Worm (Caenorhabditis elegans) whole organism, L4 larva: ENCODE measurements around the gene dac-1.
A peak's percentile ranks its signal among the peaks of the same experiment; 100 is the strongest.

Experiments used
- T20F7.1 ChIP-seq: fragments of 200-800 bp; sonication (Bioruptor generic); optimal IDR thresholded peaks from 2 replicates; lab custom pipeline; 2018; ENCODE audit warnings: mild to moderate bottlenecking, missing genetic modification characterization, missing compliant biosample characterization
- T26A8.4 ChIP-seq: fragments of 200-800 bp; sonication (Bioruptor generic); IDR thresholded peaks from 2 replicates; pipeline ENCODE4 v1.3.6; 2022; ENCODE audit warnings: missing genetic modification characterization, missing compliant biosample characterization
- Y75B8A.6 ChIP-seq: fragments of 200-800 bp; sonication (Bioruptor generic); IDR thresholded peaks from 2 replicates; pipeline ENCODE4 v1.3.6; 2022; ENCODE audit warnings: missing genetic modification reagents, missing genetic modification characterization, missing compliant biosample characterization
- aha-1 ChIP-seq: fragments of 150-350 bp; peaks from one replicate; lab custom pipeline; 2014; ENCODE audit warnings: missing biosample characterization, missing genetic modification characterization
- ama-1 ChIP-seq: fragments of 150-350 bp; optimal IDR thresholded peaks from 2 replicates; lab custom pipeline; 2014; ENCODE audit warnings: inconsistent platforms, mixed read lengths
- ceh-44 ChIP-seq: fragments of 200-800 bp; sonication (Bioruptor generic); IDR thresholded peaks from 2 replicates; pipeline ENCODE4 v1.3.6; 2022; ENCODE audit warnings: missing genetic modification reagents, missing genetic modification characterization, missing compliant biosample characterization
- ctbp-1 ChIP-seq: fragments of 200-800 bp; sonication (Bioruptor generic); IDR thresholded peaks from 2 replicates; pipeline ENCODE4 v1.3.6; 2022; ENCODE audit warnings: missing genetic modification reagents, missing genetic modification characterization, missing compliant biosample characterization
- daf-16 ChIP-seq, 3 experiments: sonication (generic microtip); optimal IDR thresholded peaks; 2 replicates each; lab custom pipeline; 2016 to 2017; ENCODE audit warnings: missing genetic modification characterization in 3 of 3, missing genetic modification reagents in 3 of 3, mild to moderate bottlenecking in 2 of 3, missing compliant biosample characterization in 2 of 3, missing biosample characterization in 1 of 3, moderate library complexity in 1 of 3
- daf-19 ChIP-seq: fragments of 200-800 bp; sonication (Bioruptor generic); conservative IDR thresholded peaks from 2 replicates; pipeline ENCODE4 v1.3.6; 2022; ENCODE audit warnings: missing genetic modification characterization, missing compliant biosample characterization
- daf-8 ChIP-seq: fragments of 200-800 bp; sonication (Bioruptor generic); IDR thresholded peaks from 2 replicates; pipeline ENCODE4 v1.3.6; 2022; ENCODE audit warnings: missing genetic modification characterization, missing compliant biosample characterization
- dmd-6 ChIP-seq: fragments of 200-800 bp; sonication (Bioruptor generic); IDR thresholded peaks from 2 replicates; pipeline ENCODE4 v1.3.6; 2022; ENCODE audit warnings: missing genetic modification reagents, missing genetic modification characterization, missing compliant biosample characterization
- dve-1 ChIP-seq: sonication (generic microtip); optimal IDR thresholded peaks from 2 replicates; lab custom pipeline; 2017; ENCODE audit warnings: antibody characterized with exemption, mild to moderate bottlenecking, missing genetic modification characterization, missing compliant biosample characterization; ENCODE audit not compliant: insufficient read depth
- egl-27 ChIP-seq: sonication (generic microtip); optimal IDR thresholded peaks from 3 replicates; lab custom pipeline; 2017; ENCODE audit warnings: missing biosample characterization, missing genetic modification reagents, missing genetic modification characterization
- egl-43 ChIP-seq: fragments of 200-800 bp; sonication (Bioruptor generic); IDR thresholded peaks from 2 replicates; pipeline ENCODE4 v1.3.6; 2022; ENCODE audit warnings: missing genetic modification reagents, missing genetic modification characterization, missing compliant biosample characterization
- fos-1 ChIP-seq: fragments of 150-350 bp; optimal IDR thresholded peaks from 2 replicates; lab custom pipeline; 2014; ENCODE audit warnings: missing biosample characterization, missing genetic modification characterization
- hlh-11 ChIP-seq: fragments of 200-800 bp; sonication (Bioruptor generic); optimal IDR thresholded peaks from 2 replicates; lab custom pipeline; 2018; ENCODE audit warnings: mild to moderate bottlenecking, missing genetic modification characterization, missing compliant biosample characterization
- hlh-30 ChIP-seq: sonication (generic microtip); optimal IDR thresholded peaks from 2 replicates; lab custom pipeline; 2017; ENCODE audit warnings: antibody characterized with exemption, mild to moderate bottlenecking, missing genetic modification characterization, missing compliant biosample characterization; ENCODE audit not compliant: insufficient read depth
- jun-1 ChIP-seq: fragments of 150-350 bp; optimal IDR thresholded peaks from 2 replicates; lab custom pipeline; 2014; ENCODE audit warnings: missing biosample characterization, missing genetic modification reagents, missing genetic modification characterization
- lin-1 ChIP-seq: fragments of 200-800 bp; sonication (Bioruptor generic); IDR thresholded peaks from 2 replicates; pipeline ENCODE4 v1.3.6; 2022; ENCODE audit warnings: missing genetic modification reagents, missing genetic modification characterization, missing compliant biosample characterization
- lin-13 ChIP-seq: fragments of 150-350 bp; optimal IDR thresholded peaks from 2 replicates; lab custom pipeline; 2014; ENCODE audit warnings: missing biosample characterization, missing genetic modification reagents, missing genetic modification characterization
- lin-39 ChIP-seq: fragments of 150-350 bp; optimal IDR thresholded peaks from 2 replicates; lab custom pipeline; 2014; ENCODE audit warnings: missing biosample characterization, missing genetic modification reagents, missing genetic modification characterization
- lsy-2 ChIP-seq, 2 experiments: fragments of 150-350 bp in 1 of 2; sonication (generic microtip) in 1 of 2; optimal IDR thresholded peaks; 2 replicates each; lab custom pipeline; 2014 to 2017; ENCODE audit warnings: missing biosample characterization in 2 of 2, missing genetic modification characterization in 2 of 2
- mdt-29 ChIP-seq: fragments of 200-800 bp; sonication (Bioruptor generic); IDR thresholded peaks from 2 replicates; pipeline ENCODE4 v1.3.6; 2022; ENCODE audit warnings: missing genetic modification reagents, missing genetic modification characterization, missing compliant biosample characterization
- mep-1 ChIP-seq: fragments of 150-350 bp; sonication (generic microtip); optimal IDR thresholded peaks from 3 replicates; lab custom pipeline; 2014; ENCODE audit warnings: missing biosample characterization, missing genetic modification characterization
- mes-2 ChIP-seq: sonication (generic microtip); optimal IDR thresholded peaks from 2 replicates; lab custom pipeline; 2016; ENCODE audit warnings: missing genotype, mild to moderate bottlenecking, missing genetic modification characterization, missing compliant biosample characterization; ENCODE audit not compliant: poor library complexity, severe bottlenecking
- mxl-2 ChIP-seq: fragments of 200-800 bp; sonication (Bioruptor generic); conservative IDR thresholded peaks from 2 replicates; pipeline ENCODE4 v1.3.6; 2022; ENCODE audit warnings: missing genetic modification reagents, missing genetic modification characterization, missing compliant biosample characterization
- mxl-3 ChIP-seq: fragments of 200-800 bp; sonication (Bioruptor generic); optimal IDR thresholded peaks from 2 replicates; lab custom pipeline; 2018; ENCODE audit warnings: mild to moderate bottlenecking, missing genetic modification characterization, missing compliant biosample characterization
- nhr-10 ChIP-seq: fragments of 150-350 bp; optimal IDR thresholded peaks from 2 replicates; lab custom pipeline; 2014; ENCODE audit warnings: missing biosample characterization, missing genetic modification characterization
- nhr-102 ChIP-seq: sonication (generic microtip); optimal IDR thresholded peaks from 2 replicates; lab custom pipeline; 2016; ENCODE audit warnings: mild to moderate bottlenecking, missing genetic modification characterization, moderate library complexity, missing compliant biosample characterization
- nhr-11 ChIP-seq: fragments of 150-350 bp; optimal IDR thresholded peaks from 2 replicates; lab custom pipeline; 2014; ENCODE audit warnings: missing biosample characterization, missing genetic modification characterization
- nhr-237 ChIP-seq: sonication (generic microtip); optimal IDR thresholded peaks from 2 replicates; lab custom pipeline; 2017; ENCODE audit warnings: missing biosample characterization, missing genetic modification characterization
- nhr-25 ChIP-seq: sonication (generic microtip); optimal IDR thresholded peaks from 2 replicates; lab custom pipeline; 2017; ENCODE audit warnings: missing genetic modification characterization, mild to moderate bottlenecking, missing compliant biosample characterization, antibody characterized with exemption, moderate library complexity, borderline replicate concordance; ENCODE audit not compliant: insufficient read depth
- nhr-28 ChIP-seq: fragments of 150-350 bp; optimal IDR thresholded peaks from 2 replicates; lab custom pipeline; 2014; ENCODE audit warnings: missing biosample characterization, missing genetic modification characterization
- nhr-48 ChIP-seq: sonication (generic microtip); optimal IDR thresholded peaks from 2 replicates; lab custom pipeline; 2016; ENCODE audit warnings: mild to moderate bottlenecking, missing genetic modification characterization, missing compliant biosample characterization
- nhr-6 ChIP-seq: fragments of 150-350 bp; optimal IDR thresholded peaks from 2 replicates; lab custom pipeline; 2014; ENCODE audit warnings: missing biosample characterization, missing genetic modification characterization
- nhr-76 ChIP-seq: fragments of 150-350 bp; optimal IDR thresholded peaks from 2 replicates; lab custom pipeline; 2014; ENCODE audit warnings: missing biosample characterization, missing genetic modification characterization
- nhr-77 ChIP-seq: fragments of 150-350 bp; optimal IDR thresholded peaks from 2 replicates; lab custom pipeline; 2014; ENCODE audit warnings: missing biosample characterization, missing genetic modification characterization
- pha-4 ChIP-seq, 2 experiments: fragments of 150-350 bp in 1 of 2; fragments of 200-800 bp in 1 of 2; sonication (Bioruptor generic) in 1 of 2; IDR thresholded peaks in 1 of 2; optimal IDR thresholded peaks in 1 of 2; 2 replicates each; pipeline versions ENCODE4 v1.3.6 to Lab custom; 2014 to 2022; ENCODE audit warnings: missing genetic modification characterization in 2 of 2, missing genetic modification reagents in 2 of 2, missing biosample characterization in 1 of 2, missing compliant biosample characterization in 1 of 2
- php-3 ChIP-seq: fragments of 200-800 bp; sonication (Bioruptor generic); IDR thresholded peaks from 2 replicates; pipeline ENCODE4 v1.3.6; 2022; ENCODE audit warnings: missing genetic modification reagents, missing genetic modification characterization, missing compliant biosample characterization
- pqm-1 ChIP-seq: sonication (generic microtip); optimal IDR thresholded peaks from 2 replicates; lab custom pipeline; 2017; ENCODE audit warnings: missing biosample characterization, missing genetic modification characterization
- set-16 ChIP-seq: fragments of 200-800 bp; sonication (Bioruptor generic); IDR thresholded peaks from 2 replicates; pipeline ENCODE4 v1.3.6; 2022; ENCODE audit warnings: missing genetic modification reagents, missing genetic modification characterization, missing compliant biosample characterization
- spr-1 ChIP-seq: sonication (generic microtip); optimal IDR thresholded peaks from 2 replicates; lab custom pipeline; 2016; ENCODE audit warnings: mild to moderate bottlenecking, missing genetic modification characterization, missing compliant biosample characterization
- tra-1 ChIP-seq: fragments of 200-800 bp; sonication (Bioruptor generic); IDR thresholded peaks from 2 replicates; pipeline ENCODE4 v1.3.6; 2022; ENCODE audit warnings: missing genetic modification reagents, missing genetic modification characterization, missing compliant biosample characterization
- unc-62 ChIP-seq, 3 experiments: fragments of 150-350 bp in 1 of 3; sonication (generic microtip); optimal IDR thresholded peaks in 2 of 3; peaks in 1 of 3; 1 replicate in 1 of 3; 2 replicates in 2 of 3; lab custom pipeline; 2014 to 2017; ENCODE audit warnings: missing biosample characterization in 3 of 3, missing genetic modification characterization in 3 of 3, missing genetic modification reagents in 3 of 3, missing genotype in 1 of 3
- ztf-7 ChIP-seq: fragments of 150-350 bp; optimal IDR thresholded peaks from 2 replicates; lab custom pipeline; 2014; ENCODE audit warnings: missing biosample characterization, missing genetic modification characterization

Gene dac-1

ce11 chrIII:831961-832360 lies 16.0 kb downstream of the dac-1 start, which contains the start of gene ceeh-1 (continued):
- no peak for TF ChIP-seq daf-19
- no peak for TF ChIP-seq ctbp-1 (GFP tag; lab: Robert Waterston, UW)
- TF ChIP-seq egl-43, result no peak
- TF ChIP-seq T20F7.1, result no peak
- TF ChIP-seq mdt-29 (GFP tag; lab: Robert Waterston, UW), result no peak
- no peak for TF ChIP-seq hlh-30 (tag; lab: Kevin White, UChicago)
- no peak for TF ChIP-seq ztf-7 (tag; lab: Kevin White, UChicago)
- TF ChIP-seq dve-1 (tag; lab: Kevin White, UChicago), result no peak
- TF ChIP-seq unc-62 (GFP tag; optimal IDR thresholded peaks at IDR 0.05 in 1 of 2; lab: Kevin White, UChicago), result peak in 1 of 2 experiments; percentile 15
- TF ChIP-seq unc-62 (tag; optimal IDR thresholded peaks at IDR 0.05; lab: Kevin White, UChicago), result no peak
- no peak for TF ChIP-seq ama-1 (lab: Kevin White, UChicago)
- TF ChIP-seq nhr-237 (tag; lab: Kevin White, UChicago), result no peak
- no peak for TF ChIP-seq spr-1 (tag; lab: Kevin White, UChicago)
- TF ChIP-seq nhr-76 (tag; lab: Kevin White, UChicago), result no peak
- no peak for TF ChIP-seq lin-39 (tag; lab: Kevin White, UChicago)
- no peak for TF ChIP-seq mep-1
- peak; percentile 30 for TF ChIP-seq pqm-1
- no peak for TF ChIP-seq nhr-25 (tag; lab: Kevin White, UChicago)

DNA sequence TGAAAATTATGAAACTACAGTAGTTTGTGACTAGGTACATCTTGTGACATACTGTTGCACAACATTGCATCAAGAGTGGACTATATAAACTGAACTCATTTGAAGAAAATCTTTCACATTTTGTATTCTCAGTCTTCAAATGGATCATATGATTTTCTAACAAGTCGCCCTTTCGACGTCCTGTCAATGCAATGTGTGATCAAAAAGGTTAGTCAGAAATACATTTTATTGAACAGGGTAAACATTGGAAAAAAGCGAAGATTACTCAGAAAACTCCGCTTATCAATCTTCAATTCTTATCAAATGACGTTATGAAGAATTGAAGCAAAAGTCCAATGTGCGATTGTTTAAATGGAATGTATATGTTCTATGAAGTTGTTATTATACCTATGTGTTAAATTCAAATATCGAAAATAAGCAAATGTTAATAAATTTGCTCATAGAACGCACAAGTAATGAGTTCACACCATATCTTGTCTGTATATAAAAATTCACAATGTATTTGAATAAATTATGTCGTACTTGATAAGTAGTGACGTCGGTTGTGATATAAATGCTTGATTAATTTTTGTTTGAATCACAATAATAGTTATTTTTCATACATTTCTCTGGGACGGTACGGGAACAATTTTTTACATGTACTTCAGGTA lies 17.0 kb downstream of the dac-1 start, which contains the start of gene zip-2:
Gene zip-2 (plus strand): TSS at position 128 of the 650 bp plus-strand sequence.
- TF ChIP-seq php-3 (GFP tag; lab: Robert Waterston, UW) (peak; percentile 64), set-16 (GFP tag; lab: Robert Waterston, UW) (no peak), mxl-3 (GFP tag; lab: Kevin White, UChicago) (peak; percentile 32), hlh-30 (tag; lab: Kevin White, UChicago) (peak; percentile 74), dmd-6 (GFP tag; lab: Robert Waterston, UW) (peak; percentile 90), unc-62 (GFP tag; optimal IDR thresholded peaks at IDR 0.05 in 1 of 2; lab: Kevin White, UChicago) (peak in 1 of 2 experiments; percentile 79), unc-62 (tag; optimal IDR thresholded peaks at IDR 0.05; lab: Kevin White, UChicago) (no peak), mes-2 (tag; lab: Kevin White, UChicago) (peak; percentile 43), lin-13 (GFP tag; lab: Kevin White, UChicago) (no peak), ztf-7 (tag; lab: Kevin White, UChicago) (peak; percentile 7), lsy-2 (tag; optimal IDR thresholded peaks at IDR 0.05; lab: Kevin White, UChicago) (peak in 1 of 2 experiments; percentile 58), pqm-1 (peak; percentile 84), dve-1 (tag; lab: Kevin White, UChicago) (peak; percentile 95), nhr-28 (tag; lab: Kevin White, UChicago) (peak; percentile 91), mep-1 (peak; percentile 68), nhr-77 (tag; lab: Kevin White, UChicago) (peak; percentile 71), lin-1 (peak; percentile 72; the same call in 1 of the 2 replicates), daf-16 (GFP tag; optimal IDR thresholded peaks at IDR 0.05; lab: Kevin White, UChicago) (no peak), daf-16 (tag; optimal IDR thresholded peaks at IDR 0.05; lab: Kevin White, UChicago) (peak; percentile 95), jun-1 (tag; lab: Kevin White, UChicago) (peak; percentile 45), nhr-48 (tag; lab: Kevin White, UChicago) (peak; percentile 53), pha-4 (GFP tag; IDR thresholded peaks at IDR 0.05; lab: Robert Waterston, UW) (no peak), pha-4 (tag; optimal IDR thresholded peaks at IDR 0.05; lab: Kevin White, UChicago) (peak; percentile 25), egl-27 (tag; lab: Kevin White, UChicago) (no peak), T20F7.1 (peak; percentile 38), ceh-44 (GFP tag; lab: Robert Waterston, UW) (no peak), nhr-11 (peak; percentile 33), nhr-6 (peak; percentile 83), fos-1 (no peak), nhr-10 (tag; lab: Kevin White, UChicago) (peak; percentile 50), Y75B8A.6 (GFP tag; lab: Robert Waterston, UW) (no peak), mxl-2 (no peak), daf-8 (no peak), nhr-102 (tag; lab: Kevin White, UChicago) (peak; percentile 29), hlh-11 (tag; lab: Kevin White, UChicago) (peak; percentile 89), aha-1 (tag; lab: Kevin White, UChicago) (peak; percentile 91), T26A8.4 (GFP tag; lab: Robert Waterston, UW) (no peak), tra-1 (GFP tag; lab: Robert Waterston, UW) (0 out of 2 replicates have a peak, but pooled peaks have one; percentile 41)
